Fruit fly (Drosophila melanogaster) whole organism, wandering third instar larva: ENCODE measurements around the gene CG12581.

Source experiments
- Abd-B ChIP-seq: fragments of >200 bp; optimal IDR thresholded peaks from 2 replicates; lab custom pipeline; 2017; ENCODE audit warnings: missing biosample characterization, missing genetic modification characterization
- CG32264 ChIP-seq: fragments of 200-800 bp; sonication (Bioruptor generic); optimal IDR thresholded peaks from 2 replicates; lab custom pipeline; 2016; ENCODE audit warnings: missing biosample characterization, missing genetic modification characterization
- CG9705 ChIP-seq: fragments of 200-800 bp; sonication (Bioruptor generic); optimal IDR thresholded peaks from 2 replicates; lab custom pipeline; 2018; ENCODE audit warnings: missing biosample characterization, mild to moderate bottlenecking, missing genetic modification characterization
- CrebA ChIP-seq: fragments of 200-800 bp; sonication (Bioruptor generic); optimal IDR thresholded peaks from 2 replicates; lab custom pipeline; 2016; ENCODE audit warnings: missing biosample characterization, mild to moderate bottlenecking, missing genetic modification characterization, borderline replicate concordance
- Dfd ChIP-seq: fragments of >200 bp; optimal IDR thresholded peaks from 2 replicates; lab custom pipeline; 2017; ENCODE audit warnings: missing biosample characterization, missing genetic modification characterization
- Dif ChIP-seq: fragments of 200-275, 200-300 bp; sonication (Bioruptor generic); optimal IDR thresholded peaks from 2 replicates; lab custom pipeline; 2018; ENCODE audit warnings: missing biosample characterization, missing genetic modification characterization; ENCODE audit not compliant: partially characterized antibody
- GATAd ChIP-seq: sonication (Bioruptor generic); optimal IDR thresholded peaks from 2 replicates; lab custom pipeline; 2016; ENCODE audit warnings: missing biosample characterization, missing genetic modification characterization
- HLH106 ChIP-seq: fragments of 200-800 bp; optimal IDR thresholded peaks from 3 replicates; lab custom pipeline; 2019; ENCODE audit warnings: missing biosample characterization, mild to moderate bottlenecking, missing genetic modification characterization, moderate library complexity
- Hnf4 ChIP-seq: fragments of 200-800 bp; sonication (Bioruptor generic); optimal IDR thresholded peaks from 2 replicates; lab custom pipeline; 2016; ENCODE audit warnings: missing biosample characterization, mild to moderate bottlenecking, missing genetic modification characterization
- Hr78 ChIP-seq: fragments of >200 bp; optimal IDR thresholded peaks from 2 replicates; lab custom pipeline; 2017; ENCODE audit warnings: missing biosample characterization, missing genetic modification characterization
- Hr83 ChIP-seq: fragments of 200-300 bp; sonication (Bioruptor generic); optimal IDR thresholded peaks from 2 replicates; lab custom pipeline; 2016; ENCODE audit warnings: missing biosample characterization, mild to moderate bottlenecking, missing genetic modification characterization, moderate library complexity; ENCODE audit not compliant: poor library complexity, severe bottlenecking
- Jra ChIP-seq: sonication (Bioruptor generic); optimal IDR thresholded peaks from 2 replicates; lab custom pipeline; 2016; ENCODE audit warnings: missing biosample characterization, missing genetic modification characterization
- Mio ChIP-seq: sonication (Bioruptor generic); optimal IDR thresholded peaks from 2 replicates; lab custom pipeline; 2016; ENCODE audit warnings: missing biosample characterization, missing genetic modification characterization
- Myc ChIP-seq: fragments of >200 bp; optimal IDR thresholded peaks from 2 replicates; lab custom pipeline; 2017
- N ChIP-seq: fragments of >200 bp; optimal IDR thresholded peaks from 2 replicates; lab custom pipeline; 2018; ENCODE audit warnings: missing biosample characterization, missing external identifiers, missing genetic modification characterization
- OdsH ChIP-seq: fragments of 200-800 bp; sonication (Bioruptor generic); optimal IDR thresholded peaks from 2 replicates; lab custom pipeline; 2016; ENCODE audit warnings: missing biosample characterization, mild to moderate bottlenecking, missing genetic modification characterization
- Rel ChIP-seq, 2 experiments: fragments of 200-800 bp; sonication (Bioruptor generic) in 1 of 2; optimal IDR thresholded peaks; 2 replicates in 1 of 2; 3 replicates in 1 of 2; lab custom pipeline; 2016 to 2019; ENCODE audit warnings: mild to moderate bottlenecking in 2 of 2, missing biosample characterization in 2 of 2, missing genetic modification characterization in 2 of 2, moderate library complexity in 1 of 2
- Sp1 ChIP-seq: fragments of 200-800 bp; sonication (Bioruptor generic); optimal IDR thresholded peaks from 3 replicates; lab custom pipeline; 2019; ENCODE audit warnings: missing biosample characterization, mild to moderate bottlenecking, missing genetic modification characterization, moderate library complexity
- Vsx2 ChIP-seq: fragments of 200-300, 225-300 bp; sonication (Bioruptor generic); optimal IDR thresholded peaks from 2 replicates; lab custom pipeline; 2018; ENCODE audit warnings: missing biosample characterization, missing genetic modification characterization; ENCODE audit not compliant: partially characterized antibody
- br ChIP-seq: fragments of 200-800 bp; sonication (Bioruptor generic); optimal IDR thresholded peaks from 2 replicates; lab custom pipeline; 2016; ENCODE audit warnings: missing biosample characterization, missing genetic modification characterization
- brk ChIP-seq: fragments of 200-800 bp; sonication (Bioruptor generic); optimal IDR thresholded peaks from 2 replicates; lab custom pipeline; 2016; ENCODE audit warnings: missing biosample characterization, mild to moderate bottlenecking, missing genetic modification characterization
- dl ChIP-seq, 2 experiments: fragments of 175-275, 200-275 bp in 1 of 2; fragments of 200-275 bp in 1 of 2; sonication (Bioruptor generic); optimal IDR thresholded peaks; lab custom pipeline; 2018; ENCODE audit warnings: mild to moderate bottlenecking in 2 of 2, missing biosample characterization in 2 of 2, missing genetic modification characterization in 2 of 2, moderate library complexity in 2 of 2; ENCODE audit not compliant: partially characterized antibody in 2 of 2, insufficient read depth in 1 of 2
- dmrt93B ChIP-seq: fragments of 200-800 bp; sonication (Bioruptor generic); optimal IDR thresholded peaks from 2 replicates; lab custom pipeline; 2018; ENCODE audit warnings: missing biosample characterization, mild to moderate bottlenecking, missing genetic modification characterization
- dsf ChIP-seq: sonication (Bioruptor generic); optimal IDR thresholded peaks from 2 replicates; lab custom pipeline; 2016; ENCODE audit warnings: missing biosample characterization, missing genetic modification characterization, borderline replicate concordance
- ey ChIP-seq: fragments of 200-800 bp; sonication (Bioruptor generic); optimal IDR thresholded peaks from 2 replicates; lab custom pipeline; 2016; ENCODE audit warnings: missing biosample characterization, missing genetic modification characterization
- foxo ChIP-seq, 2 experiments: fragments of 200-800 bp; sonication (Bioruptor generic); optimal IDR thresholded peaks; 2 replicates in 1 of 2; 3 replicates in 1 of 2; lab custom pipeline; 2016 to 2017; ENCODE audit warnings: missing biosample characterization in 2 of 2, missing genetic modification characterization in 2 of 2
- fru ChIP-seq: fragments of 200-800 bp; sonication (Bioruptor generic); optimal IDR thresholded peaks from 3 replicates; lab custom pipeline; 2016; ENCODE audit warnings: missing biosample characterization, mild to moderate bottlenecking, missing genetic modification characterization
- h ChIP-seq: fragments of 200-800 bp; sonication (Bioruptor generic); optimal IDR thresholded peaks from 3 replicates; lab custom pipeline; 2016; ENCODE audit warnings: missing biosample characterization, mild to moderate bottlenecking, missing genetic modification characterization
- jim ChIP-seq: fragments of 175-275, 200-325 bp; sonication (Bioruptor generic); optimal IDR thresholded peaks from 2 replicates; lab custom pipeline; 2016; ENCODE audit warnings: missing biosample characterization, mild to moderate bottlenecking, missing genetic modification characterization
- lola ChIP-seq: fragments of >200 bp; optimal IDR thresholded peaks from 2 replicates; lab custom pipeline; 2017; ENCODE audit warnings: missing biosample characterization, missing genetic modification characterization
- pan ChIP-seq: fragments of >200 bp; optimal IDR thresholded peaks from 2 replicates; lab custom pipeline; 2017
- psq ChIP-seq: fragments of 200-800 bp; sonication (Bioruptor generic); optimal IDR thresholded peaks from 3 replicates; lab custom pipeline; 2017; ENCODE audit warnings: missing biosample characterization, mild to moderate bottlenecking, missing genetic modification characterization, moderate library complexity
- rgr ChIP-seq: fragments of 200-800 bp; sonication (Bioruptor generic); optimal IDR thresholded peaks from 3 replicates; lab custom pipeline; 2016; ENCODE audit warnings: missing biosample characterization, mild to moderate bottlenecking, missing genetic modification characterization
- sage ChIP-seq: fragments of 200-800 bp; sonication (Bioruptor generic); optimal IDR thresholded peaks from 2 replicates; lab custom pipeline; 2016; ENCODE audit warnings: missing biosample characterization, mild to moderate bottlenecking, missing genetic modification characterization
- sv ChIP-seq: fragments of 200-800 bp; sonication (Bioruptor generic); optimal IDR thresholded peaks from 3 replicates; lab custom pipeline; 2016; ENCODE audit warnings: missing biosample characterization, missing genetic modification characterization
- tai ChIP-seq: sonication (Bioruptor generic); optimal IDR thresholded peaks from 2 replicates; lab custom pipeline; 2016; ENCODE audit warnings: missing biosample characterization, missing genetic modification characterization
- usp ChIP-seq: fragments of >200 bp; optimal IDR thresholded peaks from 2 replicates; lab custom pipeline; 2017; ENCODE audit warnings: missing biosample characterization, missing genetic modification characterization
- woc ChIP-seq: sonication (Bioruptor generic); optimal IDR thresholded peaks from 2 replicates; lab custom pipeline; 2016; ENCODE audit warnings: missing biosample characterization, mild to moderate bottlenecking, missing genetic modification characterization

CG12581 gene

DNA sequence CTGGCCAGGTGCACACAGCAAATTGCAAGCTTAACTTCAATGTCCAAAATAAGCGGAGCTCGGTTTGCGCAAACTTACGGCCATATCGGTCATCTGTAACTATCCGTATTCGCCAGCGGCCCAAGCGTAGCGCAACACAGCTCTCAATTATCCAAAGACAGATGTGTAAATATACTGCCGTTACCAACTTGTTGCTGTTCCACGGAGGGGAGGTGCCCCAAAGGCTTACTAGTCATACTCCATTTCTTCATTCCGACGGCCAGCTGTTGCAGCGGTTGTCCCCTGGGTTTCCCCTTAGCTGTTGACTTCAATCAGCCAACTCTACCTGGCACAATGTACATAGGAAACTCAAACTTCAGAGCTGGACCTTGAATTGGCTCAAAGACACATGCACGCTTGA lies 45.6 kb downstream of the CG12581 start, which contains the start of gene CG31516:
TSS of gene CG31516 (minus strand) at position 101 of the 400 bp plus-strand sequence.
- TF ChIP-seq Jra (GFP tag; lab: Kevin White, UChicago) (no peak), fru (no peak), Dfd (no peak), Rel (GFP tag; optimal IDR thresholded peaks at IDR 0.05; lab: Kevin White, UChicago) (no peak), Rel (tag; optimal IDR thresholded peaks at IDR 0.05; lab: Kevin White, UChicago) (peak; percentile 83)

DNA sequence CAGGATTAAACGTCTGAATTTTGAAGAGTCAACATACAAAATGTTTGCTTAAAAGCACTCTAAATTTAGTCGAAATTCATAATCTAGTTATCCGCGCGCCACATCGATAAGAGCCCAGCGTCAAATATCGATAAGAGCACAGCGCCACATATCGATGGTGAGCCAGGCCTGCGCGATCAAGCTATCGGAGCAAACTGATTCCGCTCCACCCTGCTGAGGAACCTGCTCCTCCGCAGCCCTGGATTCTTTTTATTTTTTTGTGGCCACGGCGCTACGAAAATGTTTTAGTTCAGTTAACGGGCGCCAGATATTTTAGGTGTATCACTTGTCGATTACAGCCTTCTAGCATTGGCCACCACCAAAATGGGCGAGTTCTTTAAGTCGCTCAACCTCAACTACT lies 46.3 kb downstream of the CG12581 start:
- peak; percentile 9 for TF ChIP-seq ey (GFP tag; lab: Kevin White, UChicago)
- TF ChIP-seq HLH106: peak; percentile 43
- no peak for TF ChIP-seq fru
- no peak for TF ChIP-seq Rel (GFP tag; optimal IDR thresholded peaks at IDR 0.05; lab: Kevin White, UChicago)
- peak; percentile 13 for TF ChIP-seq Rel (tag; optimal IDR thresholded peaks at IDR 0.05; lab: Kevin White, UChicago)
- peak; percentile 54 for TF ChIP-seq Hr83 (GFP tag; lab: Kevin White, UChicago)
- peak; percentile 13 for TF ChIP-seq br (GFP tag; lab: Kevin White, UChicago)
- no peak for TF ChIP-seq psq (GFP tag; lab: Kevin White, UChicago)
- TF ChIP-seq CG9705 (GFP tag; lab: Kevin White, UChicago): peak; percentile 16
- peak; percentile 23 for TF ChIP-seq Sp1
- peak in 1 of 2 experiments; percentile 43 for TF ChIP-seq foxo (GFP tag; optimal IDR thresholded peaks at IDR 0.05; lab: Kevin White, UChicago)
- TF ChIP-seq rgr (GFP tag; lab: Kevin White, UChicago): no peak
- TF ChIP-seq h (GFP tag; lab: Kevin White, UChicago): peak; percentile 29
- peak; percentile 37 for TF ChIP-seq Myc

DNA sequence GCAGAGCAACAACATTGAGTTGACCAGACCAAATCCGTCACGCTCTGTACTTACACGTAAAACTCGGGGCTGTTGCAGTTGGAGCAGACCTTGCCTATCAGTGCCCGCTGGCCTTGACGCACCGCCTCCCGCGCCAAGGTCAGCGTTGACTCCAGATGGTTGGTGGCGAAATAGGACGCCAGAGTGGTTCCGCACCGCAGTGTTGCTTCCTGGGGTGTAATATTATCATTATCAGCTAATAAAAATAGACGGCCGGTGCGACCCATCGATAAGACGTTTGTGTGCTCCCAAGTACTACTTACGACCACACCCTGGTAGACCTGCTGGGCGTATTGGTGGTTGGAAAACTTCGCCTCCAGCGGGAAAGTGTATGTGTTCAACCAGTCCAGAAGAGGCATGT lies 54.0 kb downstream of the CG12581 start:
- TF ChIP-seq CG32264 (no peak), brk (GFP tag; lab: Kevin White, UChicago) (no peak), Dif (GFP tag; lab: Kevin White, UChicago) (no peak), jim (GFP tag; lab: Kevin White, UChicago) (no peak), pan (lab: Kevin White, UChicago) (no peak), foxo (GFP tag; optimal IDR thresholded peaks at IDR 0.05; lab: Kevin White, UChicago) (no peak), Hr83 (GFP tag; lab: Kevin White, UChicago) (no peak), HLH106 (no peak)

DNA sequence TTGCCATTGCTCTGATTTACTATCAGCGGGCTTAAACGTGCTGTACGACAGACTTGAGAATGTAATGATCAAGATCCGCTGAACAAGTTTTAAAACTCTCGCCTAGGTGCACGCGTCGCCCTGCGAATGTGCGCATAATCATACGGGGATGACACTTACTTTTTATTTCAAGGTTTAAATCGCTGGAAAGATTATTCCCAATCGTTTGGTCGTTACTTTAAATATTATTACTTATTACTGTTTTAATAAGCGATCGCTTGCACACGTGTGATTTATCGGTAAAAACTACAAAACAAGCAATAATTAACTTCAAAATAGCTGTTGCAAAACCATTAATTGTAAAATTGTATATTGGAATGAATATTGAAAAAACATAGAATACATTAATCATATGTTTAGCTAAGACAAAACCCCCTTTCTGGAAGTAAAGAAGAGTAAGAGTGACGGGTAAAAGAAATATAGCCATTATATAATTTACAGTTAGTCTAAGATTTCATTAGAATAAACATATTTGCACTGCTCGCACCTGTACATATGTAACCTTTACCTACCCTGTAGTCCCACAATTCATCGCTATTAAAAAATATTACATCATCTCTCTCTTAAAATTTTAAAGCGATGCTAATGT lies 54.8 kb downstream of the CG12581 start, which contains the start of gene DhpD:
TSS of gene DhpD (minus strand) at position 102 of the 628 bp plus-strand sequence.
- no peak for TF ChIP-seq woc (GFP tag; lab: Kevin White, UChicago)
- peak; percentile 84 for TF ChIP-seq fru
- peak; percentile 63 for TF ChIP-seq CG32264
- TF ChIP-seq pan (lab: Kevin White, UChicago): no peak
- TF ChIP-seq Myc: peak; percentile 42
- peak; percentile 38 for TF ChIP-seq GATAd (GFP tag; lab: Kevin White, UChicago)
- TF ChIP-seq br (GFP tag; lab: Kevin White, UChicago): peak; percentile 88
- TF ChIP-seq Dif (GFP tag; lab: Kevin White, UChicago): peak; percentile 96
- no peak for TF ChIP-seq lola (GFP tag; lab: Kevin White, UChicago)
- TF ChIP-seq jim (GFP tag; lab: Kevin White, UChicago): no peak
- no peak for TF ChIP-seq Rel (GFP tag; optimal IDR thresholded peaks at IDR 0.05; lab: Kevin White, UChicago)
- TF ChIP-seq Rel (tag; optimal IDR thresholded peaks at IDR 0.05; lab: Kevin White, UChicago): peak; percentile 81
- TF ChIP-seq Dfd: no peak
- peak; percentile 41 for TF ChIP-seq Mio (GFP tag; lab: Kevin White, UChicago)
- no peak for TF ChIP-seq usp (GFP tag; lab: Kevin White, UChicago)
- peak; percentile 64 for TF ChIP-seq sv
- peak; percentile 85 for TF ChIP-seq sage (GFP tag; lab: Kevin White, UChicago)
- TF ChIP-seq tai (GFP tag; lab: Kevin White, UChicago): no peak
- no peak for TF ChIP-seq Abd-B (GFP tag; lab: Kevin White, UChicago)
- TF ChIP-seq foxo (GFP tag; optimal IDR thresholded peaks at IDR 0.05; lab: Kevin White, UChicago): peak; percentile 25 to 91
- peak; percentile 90 for TF ChIP-seq Hnf4 (GFP tag; lab: Kevin White, UChicago)
- TF ChIP-seq OdsH: peak; percentile 81
- peak; percentile 33 for TF ChIP-seq N (GFP tag; lab: Kevin White, UChicago)
- TF ChIP-seq CrebA (GFP tag; lab: Kevin White, UChicago): no peak
- TF ChIP-seq ey (GFP tag; lab: Kevin White, UChicago): peak; percentile 81
- peak; percentile 91 for TF ChIP-seq rgr (GFP tag; lab: Kevin White, UChicago)
- TF ChIP-seq Sp1: peak; percentile 89
- peak; percentile 74 for TF ChIP-seq psq (GFP tag; lab: Kevin White, UChicago)
- TF ChIP-seq dl (GFP tag; optimal IDR thresholded peaks at IDR 0.05; lab: Kevin White, UChicago; ENCODE audit: insufficient read depth in 1 of 2, partially characterized antibody in 2 of 2): peak; percentile 38 to 77
- TF ChIP-seq brk (GFP tag; lab: Kevin White, UChicago): no peak
- peak; percentile 94 for TF ChIP-seq Vsx2 (GFP tag; lab: Kevin White, UChicago)
- TF ChIP-seq Hr78: no peak
- peak; percentile 70 for TF ChIP-seq Jra (GFP tag; lab: Kevin White, UChicago)
- TF ChIP-seq HLH106: peak; percentile 92
- TF ChIP-seq Hr83 (GFP tag; lab: Kevin White, UChicago): peak; percentile 92
- peak; percentile 90 for TF ChIP-seq h (GFP tag; lab: Kevin White, UChicago)
- TF ChIP-seq CG9705 (GFP tag; lab: Kevin White, UChicago): peak; percentile 90
- peak; percentile 76 for TF ChIP-seq dmrt93B (GFP tag; lab: Kevin White, UChicago)
- no peak for TF ChIP-seq dsf (GFP tag; lab: Kevin White, UChicago)
- TF ChIP-seq, all 38 proteins: peak for 26
